Fruit fly (Drosophila melanogaster): ENCODE results near the gene Rh5.

dm6 chr2L:11965610-11966594, 42.1 kb upstream of the Rh5 start:
- TF ChIP-seq CG33017 (tag; optimal IDR thresholded peaks at IDR 0.05) = no peak
- TF ChIP-seq CG14711 (tag; optimal IDR thresholded peaks at IDR 0.05) = no peak
- TF ChIP-seq CG7045 (GFP tag; optimal IDR thresholded peaks at IDR 0.05) = no peak
- no peak for TF ChIP-seq toe (GFP tag; optimal IDR thresholded peaks at IDR 0.05)
